Fruit fly (Drosophila melanogaster): ENCODE results near the gene CG9175.

CG9175 gene

DNA sequence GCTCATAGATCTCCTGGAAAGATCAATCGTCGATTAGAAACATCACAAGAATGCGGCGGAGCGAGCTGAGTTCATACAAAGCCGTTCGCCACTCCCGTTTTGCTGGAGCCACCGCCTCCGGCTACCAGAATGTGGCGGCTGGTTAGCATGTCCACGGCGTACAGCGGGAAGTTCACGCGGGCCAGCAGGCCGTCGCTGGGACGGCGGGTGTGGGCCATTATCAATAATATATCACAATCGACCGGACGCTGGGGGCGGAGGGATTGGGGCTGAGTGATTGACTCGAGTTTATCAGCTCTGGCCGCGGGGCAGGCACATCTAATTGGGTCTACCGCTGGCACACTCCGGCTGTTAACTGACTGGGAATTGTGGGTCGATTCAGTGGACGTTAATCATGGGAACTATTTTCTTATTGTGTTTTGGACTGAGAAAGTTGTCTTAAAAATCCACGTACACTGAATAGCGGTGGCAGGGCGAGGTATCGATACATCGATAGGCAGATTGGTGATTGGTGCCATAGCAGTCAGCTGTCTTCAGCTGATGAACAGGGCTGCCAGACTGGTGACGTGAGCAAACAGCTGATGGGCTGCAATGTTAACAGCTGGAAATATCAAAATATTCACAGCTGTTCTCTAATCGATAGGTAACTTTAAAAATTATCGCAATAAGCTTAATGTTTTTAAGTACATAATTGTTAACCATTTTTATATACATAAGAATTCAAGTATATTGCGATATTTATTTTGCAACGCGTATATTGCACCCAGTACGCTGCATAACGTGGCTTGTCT is at the start of gene CG9175:
TSS of gene CG9175 (minus strand) at position 488 of the 791 bp plus-strand sequence.
- peak; percentile 13 for TF ChIP-seq Hr83 (GFP tag; optimal IDR thresholded peaks at IDR 0.05; ENCODE audit: poor library complexity, severe bottlenecking)
- no peak for TF ChIP-seq tai (GFP tag; optimal IDR thresholded peaks at IDR 0.05)
- TF ChIP-seq pan (optimal IDR thresholded peaks at IDR 0.05): no peak
- no peak for TF ChIP-seq CrebA (GFP tag; optimal IDR thresholded peaks at IDR 0.05; ENCODE audit: borderline replicate concordance)
- TF ChIP-seq CG9705 (GFP tag; optimal IDR thresholded peaks at IDR 0.05): no peak
- TF ChIP-seq Dif (GFP tag; optimal IDR thresholded peaks at IDR 0.05; ENCODE audit: partially characterized antibody): peak; percentile 84
- peak; percentile 40 for TF ChIP-seq jim (GFP tag; optimal IDR thresholded peaks at IDR 0.05)
- no peak for TF ChIP-seq dmrt93B (GFP tag; optimal IDR thresholded peaks at IDR 0.05)
- TF ChIP-seq Dfd (GFP tag; optimal IDR thresholded peaks at IDR 0.05): no peak
- TF ChIP-seq Vsx2 (GFP tag; optimal IDR thresholded peaks at IDR 0.05; ENCODE audit: partially characterized antibody): no peak
- TF ChIP-seq Hnf4 (GFP tag; optimal IDR thresholded peaks at IDR 0.05): peak; percentile 9
- no peak for TF ChIP-seq Mio (GFP tag; optimal IDR thresholded peaks at IDR 0.05)
- TF ChIP-seq Rel (GFP tag; optimal IDR thresholded peaks at IDR 0.05): no peak
- peak; percentile 28 for TF ChIP-seq Rel (tag; optimal IDR thresholded peaks at IDR 0.05)
- TF ChIP-seq OdsH (GFP tag; optimal IDR thresholded peaks at IDR 0.05): no peak
- TF ChIP-seq Myc (optimal IDR thresholded peaks at IDR 0.05): peak; percentile 41
- TF ChIP-seq HLH106 (tag; optimal IDR thresholded peaks at IDR 0.05): peak; percentile 0
- peak in 1 of 2 experiments; percentile 15 for TF ChIP-seq foxo (GFP tag; optimal IDR thresholded peaks at IDR 0.05)
- TF ChIP-seq br (GFP tag; optimal IDR thresholded peaks at IDR 0.05): no peak
- peak; percentile 40 for TF ChIP-seq h (GFP tag; optimal IDR thresholded peaks at IDR 0.05)
- no peak for TF ChIP-seq N (GFP tag; optimal IDR thresholded peaks at IDR 0.05)
- TF ChIP-seq CG32264 (GFP tag; optimal IDR thresholded peaks at IDR 0.05): no peak
- peak in 1 of 2 experiments; percentile 53 for TF ChIP-seq dl (GFP tag; optimal IDR thresholded peaks at IDR 0.05; ENCODE audit: insufficient read depth in 1 of 2, partially characterized antibody in 2 of 2)
- no peak for TF ChIP-seq ey (GFP tag; optimal IDR thresholded peaks at IDR 0.05)
- no peak for TF ChIP-seq brk (GFP tag; optimal IDR thresholded peaks at IDR 0.05)
- TF ChIP-seq sv (GFP tag; optimal IDR thresholded peaks at IDR 0.05): no peak
- no peak for TF ChIP-seq psq (GFP tag; optimal IDR thresholded peaks at IDR 0.05)
- TF ChIP-seq Abd-B (GFP tag; optimal IDR thresholded peaks at IDR 0.05): no peak
- TF ChIP-seq usp (GFP tag; optimal IDR thresholded peaks at IDR 0.05): no peak
- no peak for TF ChIP-seq Sp1 (GFP tag; optimal IDR thresholded peaks at IDR 0.05)
- no peak for TF ChIP-seq fru (GFP tag; optimal IDR thresholded peaks at IDR 0.05)
- TF ChIP-seq Jra (GFP tag; optimal IDR thresholded peaks at IDR 0.05): no peak
- no peak for TF ChIP-seq sage (GFP tag; optimal IDR thresholded peaks at IDR 0.05)
- TF ChIP-seq GATAd (GFP tag; optimal IDR thresholded peaks at IDR 0.05): no peak
- no peak for TF ChIP-seq rgr (GFP tag; optimal IDR thresholded peaks at IDR 0.05)
- TF ChIP-seq dsf (GFP tag; optimal IDR thresholded peaks at IDR 0.05; ENCODE audit: borderline replicate concordance): no peak
- TF ChIP-seq Hr78 (GFP tag; optimal IDR thresholded peaks at IDR 0.05): no peak
- TF ChIP-seq lola (GFP tag; optimal IDR thresholded peaks at IDR 0.05): no peak
- peak; percentile 68 for TF ChIP-seq woc (GFP tag; optimal IDR thresholded peaks at IDR 0.05)

DNA sequence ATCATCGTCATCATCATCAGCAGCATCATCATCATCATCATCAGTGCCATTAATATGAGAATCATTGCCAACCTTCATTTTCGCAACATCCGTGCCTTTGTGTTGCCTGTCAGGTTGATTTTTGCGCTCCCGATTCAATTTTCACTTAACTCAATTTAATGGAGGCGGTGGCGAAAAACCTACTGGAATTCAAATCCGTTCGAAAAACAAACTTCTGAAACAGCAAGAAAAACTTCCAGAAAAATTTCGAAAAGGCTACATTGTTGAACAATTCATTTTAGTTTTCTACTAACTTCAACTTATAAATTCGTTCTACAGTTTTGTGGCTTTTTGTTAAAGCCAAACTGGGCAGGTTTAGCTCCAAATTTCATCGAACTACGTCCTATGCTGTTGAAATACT is 40.3 kb upstream of the CG9175 start, which contains the start of gene CG13991:
TSS of gene CG13991 (plus strand) at position 301 of the 400 bp plus-strand sequence.
- no peak for TF ChIP-seq pan (optimal IDR thresholded peaks at IDR 0.05)
